Worm (Caenorhabditis elegans) whole organism, L1 larva: ENCODE measurements around the gene C27D6.11.
A peak's percentile ranks its signal among the peaks of the same experiment; 100 is the strongest.

ENCODE experiments used
- C16A3.4 ChIP-seq: fragments of 150-350 bp; optimal IDR thresholded peaks from 2 replicates; lab custom pipeline; 2014; ENCODE audit warnings: missing biosample characterization, missing genetic modification characterization
- F16B12.6 ChIP-seq: fragments of 150-350 bp; optimal IDR thresholded peaks from 2 replicates; lab custom pipeline; 2014; ENCODE audit warnings: missing biosample characterization, missing genetic modification characterization
- aha-1 ChIP-seq: fragments of 150-350 bp; optimal IDR thresholded peaks from 2 replicates; lab custom pipeline; 2014; ENCODE audit warnings: missing biosample characterization, missing genetic modification characterization
- ama-1 ChIP-seq: fragments of 150-350 bp; optimal IDR thresholded peaks from 2 replicates; lab custom pipeline; 2014
- blmp-1 ChIP-seq: fragments of 150-350 bp; optimal IDR thresholded peaks from 2 replicates; lab custom pipeline; 2014; ENCODE audit warnings: missing biosample characterization, missing genetic modification characterization
- ceh-63 ChIP-seq: fragments of 200-800 bp; sonication (Bioruptor generic); optimal IDR thresholded peaks from 2 replicates; lab custom pipeline; 2018; ENCODE audit warnings: mild to moderate bottlenecking, missing genetic modification characterization, missing compliant biosample characterization
- ceh-8 ChIP-seq: fragments of 200-800 bp; sonication (Bioruptor generic); optimal IDR thresholded peaks from 2 replicates; lab custom pipeline; 2018; ENCODE audit warnings: mild to moderate bottlenecking, missing genetic modification characterization, moderate library complexity, missing compliant biosample characterization
- ceh-88 ChIP-seq: fragments of 200-800 bp; sonication (Bioruptor generic); IDR thresholded peaks from 2 replicates; pipeline ENCODE4 v1.3.6; 2022; ENCODE audit warnings: missing genetic modification characterization, missing compliant biosample characterization
- ces-1 ChIP-seq: fragments of 150-350 bp; optimal IDR thresholded peaks from 2 replicates; lab custom pipeline; 2014; ENCODE audit warnings: missing biosample characterization, missing genetic modification reagents, missing genetic modification characterization
- dpl-1 ChIP-seq, 3 experiments: fragments of 150-350 bp in 2 of 3; sonication (generic microtip) in 1 of 3; optimal IDR thresholded peaks; 2 replicates each; lab custom pipeline; 2014 to 2017; ENCODE audit warnings: missing biosample characterization in 3 of 3, missing genetic modification characterization in 3 of 3, missing genetic modification reagents in 3 of 3
- efl-1 ChIP-seq, 4 experiments: fragments of 150-350 bp; optimal IDR thresholded peaks in 3 of 4; peaks in 1 of 4; 1 replicate in 1 of 4; 2 replicates in 3 of 4; lab custom pipeline; 2014; ENCODE audit warnings: missing biosample characterization in 2 of 4, missing genetic modification characterization in 2 of 4, missing genetic modification reagents in 2 of 4
- efl-3 ChIP-seq: fragments of 200-800 bp; sonication (Bioruptor generic); optimal IDR thresholded peaks from 2 replicates; lab custom pipeline; 2018; ENCODE audit warnings: mild to moderate bottlenecking, missing genetic modification characterization, missing compliant biosample characterization
- egl-13 ChIP-seq: sonication (generic microtip); optimal IDR thresholded peaks from 2 replicates; lab custom pipeline; 2016; ENCODE audit warnings: missing genotype, missing genetic modification reagents, missing genetic modification characterization, missing compliant biosample characterization
- egl-27 ChIP-seq, 2 experiments: fragments of 150-350 bp in 1 of 2; sonication (generic microtip); optimal IDR thresholded peaks; 3 replicates each; lab custom pipeline; 2017 to 2018; ENCODE audit warnings: missing biosample characterization in 2 of 2, missing genetic modification characterization in 2 of 2, missing genetic modification reagents in 2 of 2
- elt-2 ChIP-seq: sonication (generic microtip); optimal IDR thresholded peaks from 2 replicates; lab custom pipeline; 2016; ENCODE audit warnings: missing genetic modification characterization, mild to moderate bottlenecking, inconsistent platforms, missing compliant biosample characterization, missing genetic modification reagents
- fkh-8 ChIP-seq: sonication (generic microtip); optimal IDR thresholded peaks from 2 replicates; lab custom pipeline; 2016; ENCODE audit warnings: mild to moderate bottlenecking, missing genetic modification characterization, missing compliant biosample characterization
- fos-1 ChIP-seq: fragments of 150-350 bp; optimal IDR thresholded peaks from 2 replicates; lab custom pipeline; 2014; ENCODE audit warnings: missing biosample characterization, missing genetic modification characterization
- hpl-2 ChIP-seq: fragments of 150-350 bp; optimal IDR thresholded peaks from 2 replicates; lab custom pipeline; 2014; ENCODE audit warnings: missing biosample characterization, missing genetic modification reagents, missing genetic modification characterization
- irx-1 ChIP-seq: sonication (generic microtip); optimal IDR thresholded peaks from 2 replicates; lab custom pipeline; 2016; ENCODE audit warnings: missing genetic modification characterization, missing compliant biosample characterization
- isw-1 ChIP-seq: fragments of 200-800 bp; sonication (Bioruptor generic); IDR thresholded peaks from 2 replicates; pipeline ENCODE4 v1.3.6; 2022; ENCODE audit warnings: missing genetic modification characterization, missing compliant biosample characterization
- jun-1 ChIP-seq: fragments of 150-350 bp; optimal IDR thresholded peaks from 2 replicates; lab custom pipeline; 2014; ENCODE audit warnings: missing biosample characterization, missing genetic modification reagents, missing genetic modification characterization
- lin-13 ChIP-seq: fragments of 150-350 bp; optimal IDR thresholded peaks from 2 replicates; lab custom pipeline; 2014; ENCODE audit warnings: missing biosample characterization, missing genetic modification reagents, missing genetic modification characterization
- lin-14 ChIP-seq: fragments of 200-800 bp; sonication (Bioruptor generic); optimal IDR thresholded peaks from 2 replicates; lab custom pipeline; 2018; ENCODE audit warnings: mild to moderate bottlenecking, missing genetic modification characterization, moderate library complexity, missing compliant biosample characterization
- lin-15B ChIP-seq: fragments of 150-350 bp; sonication (generic microtip); optimal IDR thresholded peaks from 3 replicates; lab custom pipeline; 2014; ENCODE audit warnings: missing biosample characterization, missing genetic modification characterization
- lin-35 ChIP-seq, 2 experiments: fragments of 150-350 bp; optimal IDR thresholded peaks; 2 replicates each; lab custom pipeline; 2014; ENCODE audit warnings: missing biosample characterization in 2 of 2, missing genetic modification characterization in 2 of 2, missing genetic modification reagents in 2 of 2
- lin-39 ChIP-seq: fragments of 150-350 bp; optimal IDR thresholded peaks from 2 replicates; lab custom pipeline; 2014; ENCODE audit warnings: missing biosample characterization, missing genetic modification reagents, missing genetic modification characterization
- mab-9 ChIP-seq: fragments of 200-800 bp; sonication (Bioruptor generic); IDR thresholded peaks from 2 replicates; pipeline ENCODE4 v1.3.6; 2022; ENCODE audit warnings: missing genetic modification reagents, missing genetic modification characterization, missing compliant biosample characterization
- mef-2 ChIP-seq: fragments of 150-350 bp; optimal IDR thresholded peaks from 2 replicates; lab custom pipeline; 2014; ENCODE audit warnings: missing biosample characterization, missing genetic modification characterization
- mep-1 ChIP-seq: fragments of 150-350 bp; optimal IDR thresholded peaks from 2 replicates; lab custom pipeline; 2014; ENCODE audit warnings: missing biosample characterization, missing genetic modification characterization
- nhr-19 ChIP-seq: fragments of 200-800 bp; sonication (Bioruptor generic); conservative IDR thresholded peaks from 2 replicates; pipeline ENCODE4 v1.3.6; 2022; ENCODE audit warnings: missing genetic modification characterization, missing compliant biosample characterization
- nhr-20 ChIP-seq: sonication (generic microtip); optimal IDR thresholded peaks from 2 replicates; lab custom pipeline; 2016; ENCODE audit warnings: mild to moderate bottlenecking, missing genetic modification characterization, missing compliant biosample characterization
- nhr-28 ChIP-seq: fragments of 150-350 bp; optimal IDR thresholded peaks from 2 replicates; lab custom pipeline; 2014; ENCODE audit warnings: missing biosample characterization, missing genetic modification characterization
- nhr-71 ChIP-seq: sonication (generic microtip); optimal IDR thresholded peaks from 2 replicates; lab custom pipeline; 2016; ENCODE audit warnings: mild to moderate bottlenecking, missing genetic modification characterization, moderate library complexity, missing compliant biosample characterization
- nhr-76 ChIP-seq: sonication (generic microtip); optimal IDR thresholded peaks from 2 replicates; lab custom pipeline; 2017; ENCODE audit warnings: missing biosample characterization, missing genetic modification characterization
- nhr-77 ChIP-seq: fragments of 150-350 bp; optimal IDR thresholded peaks from 2 replicates; lab custom pipeline; 2014; ENCODE audit warnings: missing biosample characterization, missing genetic modification characterization
- nhr-85 ChIP-seq: sonication (generic microtip); peaks from one replicate; lab custom pipeline; 2016; ENCODE audit warnings: missing genetic modification characterization, inconsistent platforms, missing compliant biosample characterization
- pax-3 ChIP-seq: fragments of 200-800 bp; sonication (Bioruptor generic); optimal IDR thresholded peaks from 2 replicates; lab custom pipeline; 2018; ENCODE audit warnings: mild to moderate bottlenecking, missing genetic modification characterization, moderate library complexity, missing compliant biosample characterization
- pqm-1 ChIP-seq: sonication (generic microtip); optimal IDR thresholded peaks from 3 replicates; lab custom pipeline; 2017; ENCODE audit warnings: missing biosample characterization, missing genetic modification characterization
- skn-1 ChIP-seq: fragments of 150-350 bp; optimal IDR thresholded peaks from 2 replicates; lab custom pipeline; 2014; ENCODE audit warnings: missing biosample characterization, missing genetic modification characterization
- snu-23 ChIP-seq: sonication (generic microtip); optimal IDR thresholded peaks from 2 replicates; lab custom pipeline; 2016; ENCODE audit warnings: missing genetic modification characterization, missing compliant biosample characterization
- sup-37 ChIP-seq: fragments of 200-800 bp; sonication (Bioruptor generic); optimal IDR thresholded peaks from 2 replicates; lab custom pipeline; 2018; ENCODE audit warnings: mild to moderate bottlenecking, missing genetic modification characterization, missing compliant biosample characterization
- swsn-7 ChIP-seq: sonication (generic microtip); optimal IDR thresholded peaks from 2 replicates; lab custom pipeline; 2016; ENCODE audit warnings: missing genetic modification characterization, missing compliant biosample characterization
- tlp-1 ChIP-seq: fragments of 150-350 bp; optimal IDR thresholded peaks from 2 replicates; lab custom pipeline; 2014; ENCODE audit warnings: missing biosample characterization, missing genetic modification characterization
- unc-130 ChIP-seq: fragments of 150-350 bp; optimal IDR thresholded peaks from 2 replicates; lab custom pipeline; 2017; ENCODE audit warnings: missing biosample characterization, missing genetic modification characterization, inconsistent platforms
- unc-30 ChIP-seq: sonication (generic microtip); optimal IDR thresholded peaks from 2 replicates; lab custom pipeline; 2017; ENCODE audit warnings: missing biosample characterization, missing genetic modification characterization
- unc-98 ChIP-seq: fragments of 200-800 bp; sonication (Bioruptor generic); IDR thresholded peaks from 2 replicates; pipeline ENCODE4 v1.3.6; 2022; ENCODE audit warnings: missing genetic modification characterization, missing compliant biosample characterization
- vab-15 ChIP-seq: sonication (generic microtip); optimal IDR thresholded peaks from 2 replicates; lab custom pipeline; 2017; ENCODE audit warnings: missing genotype, mild to moderate bottlenecking, missing genetic modification characterization, missing compliant biosample characterization
- xbp-1 ChIP-seq: sonication (generic microtip); optimal IDR thresholded peaks from 2 replicates; lab custom pipeline; 2016; ENCODE audit warnings: missing genetic modification characterization, missing compliant biosample characterization
- ztf-11 ChIP-seq, 2 experiments: sonication (generic microtip); optimal IDR thresholded peaks; 2 replicates each; lab custom pipeline; 2016 to 2017; ENCODE audit warnings: missing genetic modification characterization in 2 of 2, missing biosample characterization in 1 of 2, missing compliant biosample characterization in 1 of 2
- ztf-4 ChIP-seq: fragments of 150-350 bp; optimal IDR thresholded peaks from 2 replicates; lab custom pipeline; 2014; ENCODE audit warnings: missing biosample characterization, missing genetic modification characterization

The C27D6.11 gene

ce11 chrII:5184661-5185545, 23.9 kb upstream of the C27D6.11 start:
- no peak for TF ChIP-seq nhr-76
- no peak for TF ChIP-seq F16B12.6 (tag; lab: Kevin White, UChicago)
- no peak for TF ChIP-seq dpl-1 (GFP tag; optimal IDR thresholded peaks at IDR 0.05; lab: Kevin White, UChicago)
- peak; percentile 98 for TF ChIP-seq elt-2 (tag; lab: Kevin White, UChicago)
- TF ChIP-seq nhr-20 (tag; lab: Kevin White, UChicago), result no peak
- peak; percentile 43 for TF ChIP-seq nhr-71 (tag; lab: Kevin White, UChicago)
- no peak for TF ChIP-seq nhr-85 (tag; lab: Kevin White, UChicago)
- TF ChIP-seq, all 84 proteins: peak for 2

- no peak for TF ChIP-seq unc-30
- TF ChIP-seq nhr-76, result no peak
- no peak for TF ChIP-seq vab-15 (tag; lab: Kevin White, UChicago)
- no peak for TF ChIP-seq ceh-88
- no peak for TF ChIP-seq ceh-8 (GFP tag; lab: Kevin White, UChicago)
- TF ChIP-seq nhr-28 (tag; lab: Kevin White, UChicago), result no peak
- no peak for TF ChIP-seq efl-3 (GFP tag; lab: Kevin White, UChicago)
- no peak for TF ChIP-seq ztf-11 (tag; optimal IDR thresholded peaks at IDR 0.05; lab: Kevin White, UChicago)
- TF ChIP-seq snu-23 (GFP tag; lab: Kevin White, UChicago), result no peak
- TF ChIP-seq lin-14 (GFP tag; lab: Kevin White, UChicago), result peak; percentile 18
- TF ChIP-seq ztf-4, result peak; percentile 16
- TF ChIP-seq nhr-77, result no peak
- no peak for TF ChIP-seq egl-27 (tag; optimal IDR thresholded peaks at IDR 0.05; lab: Kevin White, UChicago)
- no peak for TF ChIP-seq isw-1 (GFP tag; lab: Robert Waterston, UW)
- no peak for TF ChIP-seq lin-35 (GFP tag; optimal IDR thresholded peaks at IDR 0.05; lab: Kevin White, UChicago)
- no peak for TF ChIP-seq C16A3.4 (tag; lab: Kevin White, UChicago)
- no peak for TF ChIP-seq mef-2 (tag; lab: Kevin White, UChicago)
- TF ChIP-seq fos-1 (tag; lab: Kevin White, UChicago), result no peak
- no peak for TF ChIP-seq lin-15B (tag; lab: Kevin White, UChicago)
- TF ChIP-seq ama-1 (lab: Kevin White, UChicago), result no peak
- peak; percentile 44 for TF ChIP-seq nhr-71 (tag; lab: Kevin White, UChicago)
- TF ChIP-seq swsn-7 (tag; lab: Kevin White, UChicago), result peak; percentile 3
- no peak for TF ChIP-seq hpl-2 (GFP tag; lab: Kevin White, UChicago)
- TF ChIP-seq skn-1, result no peak
- TF ChIP-seq pqm-1 (tag; lab: Kevin White, UChicago), result no peak
- no peak for TF ChIP-seq jun-1 (tag; lab: Kevin White, UChicago)
- TF ChIP-seq unc-98 (GFP tag; lab: Robert Waterston, UW), result no peak
- no peak for TF ChIP-seq nhr-19
- no peak for TF ChIP-seq efl-1 (optimal IDR thresholded peaks at IDR 0.05; lab: Kevin White, UChicago)
- no peak for TF ChIP-seq efl-1 (GFP tag; optimal IDR thresholded peaks at IDR 0.05 in 1 of 2; lab: Kevin White, UChicago)
- TF ChIP-seq unc-130, result no peak
- TF ChIP-seq egl-13 (tag; lab: Kevin White, UChicago), result no peak
- TF ChIP-seq tlp-1 (tag; lab: Kevin White, UChicago), result no peak
- TF ChIP-seq ceh-63 (GFP tag; lab: Kevin White, UChicago), result no peak
- TF ChIP-seq mab-9 (GFP tag; lab: Robert Waterston, UW), result no peak
- TF ChIP-seq nhr-85 (tag; lab: Kevin White, UChicago), result peak; percentile 52
- no peak for TF ChIP-seq ces-1 (GFP tag; lab: Kevin White, UChicago)
- no peak for TF ChIP-seq aha-1 (tag; lab: Kevin White, UChicago)
- no peak for TF ChIP-seq mep-1 (tag; lab: Kevin White, UChicago)
- no peak for TF ChIP-seq pax-3 (tag; lab: Kevin White, UChicago)
- no peak for TF ChIP-seq fkh-8 (tag; lab: Kevin White, UChicago)
- no peak for TF ChIP-seq lin-39 (tag; lab: Kevin White, UChicago)
- TF ChIP-seq xbp-1 (tag; lab: Kevin White, UChicago), result no peak
- TF ChIP-seq irx-1 (tag; lab: Kevin White, UChicago), result no peak
- TF ChIP-seq sup-37 (GFP tag; lab: Kevin White, UChicago), result no peak
- TF ChIP-seq lin-13, result no peak
- TF ChIP-seq blmp-1 (tag; lab: Kevin White, UChicago), result peak; percentile 19
- TF ChIP-seq nhr-20 (tag; lab: Kevin White, UChicago), result peak; percentile 9
These were observed 22.2 kb upstream of the C27D6.11 start for ce11 chrII:5183207-5183606.
